Fruit fly (Drosophila melanogaster) S2 (cell line): ENCODE data around the gene CG7806.

Experiments
- CG8478 ChIP-seq: fragments of >200 bp; optimal IDR thresholded peaks from 2 replicates; lab custom pipeline; 2018
- CTCF ChIP-seq, 2 experiments: fragments of >200 bp; optimal IDR thresholded peaks; 2 replicates each; lab custom pipeline; 2018

CG7806 gene

dm6 chr2L:8365701-8366643 is 54.8 kb downstream of the CG7806 start, which contains the start of gene Pp2A-29B:
TSS of gene Pp2A-29B (plus strand) at chr2L:8366038.
- TF ChIP-seq CG8478 (no peak), CTCF (optimal IDR thresholded peaks at IDR 0.05; lab: Kevin White, UChicago) (no peak)
